Comparison of ENCODE assay signal across 4 fruit fly cellular contexts in genomic region chrX:19073878-19074277, dm6.
TF ChIP-seq lines count a peak whose summit lies in the region.

No protein-coding gene starts in this region.

- TF ChIP-seq CTCF in whole organism, embryonic (GFP tag; optimal IDR thresholded peaks at IDR 0.05; lab: Kevin White, UChicago), result no peak

TF ChIP-seq in whole organism, embryonic, 481 proteins besides CTCF, POLR2A, EP300 and RAD21 (continues in another document):
- TF ChIP-seq CG16779 (GFP tag; IDR thresholded peaks at IDR 0.05; lab: Robert Waterston, UW), result no peak
- no peak for TF ChIP-seq Blimp-1 (GFP tag; optimal IDR thresholded peaks at IDR 0.05; lab: Kevin White, UChicago)
- no peak for TF ChIP-seq ranshi (GFP tag; IDR thresholded peaks at IDR 0.05; lab: Robert Waterston, UW)
- TF ChIP-seq exex (tag; optimal IDR thresholded peaks at IDR 0.05; lab: Kevin White, UChicago), result peak; percentile 51
- TF ChIP-seq CG17361 (GFP tag; IDR thresholded peaks at IDR 0.05; lab: Robert Waterston, UW), result no peak
- TF ChIP-seq Hmr (GFP tag; optimal IDR thresholded peaks at IDR 0.05; lab: Kevin White, UChicago), result no peak
- peak; percentile 88 for TF ChIP-seq CG6175 (GFP tag; IDR thresholded peaks at IDR 0.05; lab: Robert Waterston, UW)
- no peak for TF ChIP-seq CG31224 (GFP tag; IDR thresholded peaks at IDR 0.05; lab: Robert Waterston, UW)
- TF ChIP-seq Sin3A (optimal IDR thresholded peaks at IDR 0.05; lab: Kevin White, UChicago), result no peak
- no peak for TF ChIP-seq CG13424 (tag; optimal IDR thresholded peaks at IDR 0.05; lab: Kevin White, UChicago)
- TF ChIP-seq esg (GFP tag; conservative IDR thresholded peaks at IDR 0.05; lab: Robert Waterston, UW), result no peak
- TF ChIP-seq Asciz (GFP tag; optimal IDR thresholded peaks at IDR 0.05; lab: Kevin White, UChicago), result no peak
- TF ChIP-seq NC2β (GFP tag; optimal IDR thresholded peaks at IDR 0.05; lab: Kevin White, UChicago), result no peak
- TF ChIP-seq Opbp (GFP tag; IDR thresholded peaks at IDR 0.05; lab: Robert Waterston, UW; ENCODE audit: partially characterized antibody), result no peak
- TF ChIP-seq Atf-2 (GFP tag; optimal IDR thresholded peaks at IDR 0.05; lab: Kevin White, UChicago), result no peak
- TF ChIP-seq lov (optimal IDR thresholded peaks at IDR 0.05; lab: Kevin White, UChicago), result no peak
- TF ChIP-seq lov (GFP tag; IDR thresholded peaks at IDR 0.05; lab: Robert Waterston, UW), result no peak
- TF ChIP-seq cwo (GFP tag; optimal IDR thresholded peaks at IDR 0.05; lab: Kevin White, UChicago), result peak; percentile 6
- peak; percentile 84 for TF ChIP-seq GATAe (GFP tag; conservative IDR thresholded peaks at IDR 0.05; lab: Robert Waterston, UW)
- TF ChIP-seq CG10321 (GFP tag; IDR thresholded peaks at IDR 0.05; lab: Robert Waterston, UW), result 0 out of 2 replicates have a peak, but pooled peaks have one; percentile 39
- no peak for TF ChIP-seq ham (GFP tag; IDR thresholded peaks at IDR 0.05; lab: Robert Waterston, UW)
- TF ChIP-seq BEAF-32 (GFP tag; optimal IDR thresholded peaks at IDR 0.05; lab: Kevin White, UChicago), result no peak
- no peak for TF ChIP-seq kah (GFP tag; optimal IDR thresholded peaks at IDR 0.05; lab: Kevin White, UChicago)
- peak; percentile 10 for TF ChIP-seq lab (GFP tag; optimal IDR thresholded peaks at IDR 0.05; lab: Kevin White, UChicago)

TF ChIP-seq in whole organism, prepupa, 60 proteins besides CTCF, POLR2A, EP300 and RAD21:
- TF ChIP-seq CG15336 (GFP tag; IDR thresholded peaks at IDR 0.05; lab: Robert Waterston, UW), result no peak
- no peak for TF ChIP-seq CG3919 (GFP tag; optimal IDR thresholded peaks at IDR 0.05; lab: Kevin White, UChicago)
- TF ChIP-seq fkh (GFP tag; optimal IDR thresholded peaks at IDR 0.05; lab: Kevin White, UChicago), result peak; percentile 31
- TF ChIP-seq Eip78C (GFP tag; lab: Kevin White, UChicago), result peak; percentile 24
- no peak for TF ChIP-seq Ets96B (tag; optimal IDR thresholded peaks at IDR 0.05; lab: Kevin White, UChicago)
- peak; percentile 22 for TF ChIP-seq vri (GFP tag; optimal IDR thresholded peaks at IDR 0.05; lab: Kevin White, UChicago)
- TF ChIP-seq svp (GFP tag; lab: Kevin White, UChicago), result peak; percentile 79

TF ChIP-seq in whole organism, pupa, 21 proteins besides CTCF, POLR2A, EP300 and RAD21:
- TF ChIP-seq CG8159 (tag; optimal IDR thresholded peaks at IDR 0.05; lab: Kevin White, UChicago) (no peak), CG4496 (GFP tag; IDR thresholded peaks at IDR 0.05; lab: Robert Waterston, UW) (0 out of 3 replicates have a peak, but pooled peaks have one; percentile 42), Snoo (tag; optimal IDR thresholded peaks at IDR 0.05; lab: Kevin White, UChicago) (no peak)

TF ChIP-seq in whole organism, wandering third instar larva, 38 proteins besides CTCF, POLR2A, EP300 and RAD21:
- peak; percentile 75 for TF ChIP-seq h (GFP tag; optimal IDR thresholded peaks at IDR 0.05; lab: Kevin White, UChicago)
- no peak for TF ChIP-seq usp (GFP tag; optimal IDR thresholded peaks at IDR 0.05; lab: Kevin White, UChicago)
